Fruit fly (Drosophila melanogaster): Measurements from ENCODE around the gene CG6813.

Gene CG6813

dm6 chr3R:11619709-11620409 is 6.6 kb downstream of the CG6813 start, which contains the start of the genes Jupiter and CG14710 (continued):
- peak; percentile 39; the same call in 1 of the 3 replicates for TF ChIP-seq CG34224 (GFP tag; IDR thresholded peaks at IDR 0.05; ENCODE audit: partially characterized antibody)
- TF ChIP-seq CG2712 (tag; optimal IDR thresholded peaks at IDR 0.05): peak; percentile 78
- TF ChIP-seq CG30431 (GFP tag; optimal IDR thresholded peaks at IDR 0.05): no peak
- no peak for TF ChIP-seq sima (GFP tag; optimal IDR thresholded peaks at IDR 0.05)
- TF ChIP-seq Side (GFP tag; optimal IDR thresholded peaks at IDR 0.05): peak; percentile 53
- peak; percentile 30 for TF ChIP-seq CG15269 (tag; optimal IDR thresholded peaks at IDR 0.05)
- peak; percentile 28 for TF ChIP-seq Fer3 (tag; optimal IDR thresholded peaks at IDR 0.05)
- TF ChIP-seq CG16815 (GFP tag; optimal IDR thresholded peaks at IDR 0.05): peak; percentile 36
- TF ChIP-seq Atf-2 (GFP tag; optimal IDR thresholded peaks at IDR 0.05): peak; percentile 42
- no peak for TF ChIP-seq CG4360 (GFP tag; IDR thresholded peaks at IDR 0.05)
- TF ChIP-seq Abd-B (GFP tag; optimal IDR thresholded peaks at IDR 0.05): peak; percentile 48
- peak; percentile 77 for TF ChIP-seq CG9609 (GFP tag; optimal IDR thresholded peaks at IDR 0.05)
- TF ChIP-seq salm (tag; optimal IDR thresholded peaks at IDR 0.05): no peak
- TF ChIP-seq ara (GFP tag; IDR thresholded peaks at IDR 0.05): no peak
- TF ChIP-seq CG11085 (GFP tag; IDR thresholded peaks at IDR 0.05): 0 out of 2 replicates have a peak, but pooled peaks have one; percentile 18
- peak; percentile 73 for TF ChIP-seq Chrac-16 (GFP tag; optimal IDR thresholded peaks at IDR 0.05)
- TF ChIP-seq CG7357 (GFP tag; IDR thresholded peaks at IDR 0.05): peak; percentile 46; the same call in 1 of the 3 replicates
- TF ChIP-seq Jarid2 (GFP tag; optimal IDR thresholded peaks at IDR 0.05): peak; percentile 60
- TF ChIP-seq mld (GFP tag; IDR thresholded peaks at IDR 0.05; ENCODE audit: partially characterized antibody): no peak
- peak; percentile 29 for TF ChIP-seq btn (GFP tag; optimal IDR thresholded peaks at IDR 0.05)
- no peak for TF ChIP-seq Hr78 (GFP tag; optimal IDR thresholded peaks at IDR 0.05)
- peak; percentile 23; the same call in 1 of the 2 replicates for TF ChIP-seq Adf1 (GFP tag; IDR thresholded peaks at IDR 0.05)
- TF ChIP-seq CG8290 (GFP tag; optimal IDR thresholded peaks at IDR 0.05): peak; percentile 68
- TF ChIP-seq CG8290 (tag; optimal IDR thresholded peaks at IDR 0.05): peak in 1 of 2 experiments; percentile 70
- no peak for TF ChIP-seq MTF-1 (GFP tag; optimal IDR thresholded peaks at IDR 0.05; ENCODE audit: borderline replicate concordance)
- peak; percentile 72 for TF ChIP-seq CG12769 (tag; optimal IDR thresholded peaks at IDR 0.05)
- TF ChIP-seq lov (optimal IDR thresholded peaks at IDR 0.05): no peak
- TF ChIP-seq lov (GFP tag; IDR thresholded peaks at IDR 0.05): 0 out of 3 replicates have a peak, but pooled peaks have one; percentile 60
- TF ChIP-seq Dref (GFP tag; IDR thresholded peaks at IDR 0.05): peak; percentile 49
- TF ChIP-seq klu (GFP tag; IDR thresholded peaks at IDR 0.05): peak; percentile 45; the same call in 1 of the 2 replicates
- no peak for TF ChIP-seq CG6254 (GFP tag; optimal IDR thresholded peaks at IDR 0.05)
- peak; percentile 83 for TF ChIP-seq chn (GFP tag; optimal IDR thresholded peaks at IDR 0.05)
- peak; percentile 60; the same call in 2 of the 3 replicates for TF ChIP-seq otp (GFP tag; IDR thresholded peaks at IDR 0.05)
- TF ChIP-seq CG4707 (GFP tag; optimal IDR thresholded peaks at IDR 0.05): no peak
- TF ChIP-seq knrl (GFP tag; IDR thresholded peaks at IDR 0.05; ENCODE audit: partially characterized antibody): peak; percentile 47; the same call in 1 of the 3 replicates
- peak; percentile 41; the same call in 1 of the 2 replicates for TF ChIP-seq E2f1 (GFP tag; IDR thresholded peaks at IDR 0.05)
- 0 out of 2 replicates have a peak, but pooled peaks have one; percentile 31 for TF ChIP-seq CG31441 (GFP tag; IDR thresholded peaks at IDR 0.05)
- TF ChIP-seq CG17186 (GFP tag; optimal IDR thresholded peaks at IDR 0.05): peak; percentile 18
- TF ChIP-seq vnd (GFP tag; IDR thresholded peaks at IDR 0.05; ENCODE audit: partially characterized antibody): no peak
- peak; percentile 20 for TF ChIP-seq CG3995 (GFP tag; optimal IDR thresholded peaks at IDR 0.05)
- peak; percentile 82 for TF ChIP-seq Dbx (GFP tag; IDR thresholded peaks at IDR 0.05)
- TF ChIP-seq GATAe (GFP tag; conservative IDR thresholded peaks at IDR 0.05): no peak
- TF ChIP-seq ro (GFP tag; IDR thresholded peaks at IDR 0.05): no peak
- no peak for TF ChIP-seq CG6854 (GFP tag; optimal IDR thresholded peaks at IDR 0.05)
- TF ChIP-seq dysf (GFP tag; IDR thresholded peaks at IDR 0.05): peak; percentile 65
- TF ChIP-seq CG10267 (tag; optimal IDR thresholded peaks at IDR 0.05): peak; percentile 80
- peak; percentile 84 for TF ChIP-seq tx (GFP tag; optimal IDR thresholded peaks at IDR 0.05)
- TF ChIP-seq CG15696 (tag; optimal IDR thresholded peaks at IDR 0.05): peak; percentile 64
- no peak for TF ChIP-seq Hmx (GFP tag; optimal IDR thresholded peaks at IDR 0.05)

Data from whole organism, embryonic.